Fruit fly (Drosophila melanogaster) whole organism, embryonic: ENCODE results near the gene CG7377.

Experiments
- CG10147 ChIP-seq: fragments of 200-800 bp; sonication (Bioruptor generic); optimal IDR thresholded peaks from 2 replicates; lab custom pipeline; 2019; ENCODE audit warnings: missing biosample characterization, mild to moderate bottlenecking, missing genetic modification characterization, moderate library complexity
- CG1024 ChIP-seq: fragments of 200-800 bp; sonication (Bioruptor generic); IDR thresholded peaks from 2 replicates; pipeline ENCODE4 v1.3.6; 2022; ENCODE audit warnings: missing biosample characterization, missing genetic modification characterization
- CG10462 ChIP-seq: fragments of 200-800 bp; sonication (Bioruptor generic); optimal IDR thresholded peaks from 2 replicates; lab custom pipeline; 2016; ENCODE audit warnings: missing biosample characterization, missing genetic modification characterization
- CG10543 ChIP-seq: fragments of 200-800 bp; sonication (Bioruptor generic); optimal IDR thresholded peaks from 3 replicates; lab custom pipeline; 2017; ENCODE audit warnings: missing biosample characterization, mild to moderate bottlenecking, missing genetic modification characterization, moderate library complexity
- CG11247 ChIP-seq: fragments of 200-800 bp; sonication (Bioruptor generic); IDR thresholded peaks from 2 replicates; pipeline ENCODE4 v1.3.6; 2022; ENCODE audit warnings: missing biosample characterization, missing genetic modification characterization
- CG13123 ChIP-seq: fragments of 200-800 bp; sonication (Bioruptor generic); optimal IDR thresholded peaks from 2 replicates; lab custom pipeline; 2016; ENCODE audit warnings: missing biosample characterization, missing genetic modification characterization
- CG1602 ChIP-seq: fragments of 200-800 bp; sonication (Bioruptor generic); optimal IDR thresholded peaks from 3 replicates; lab custom pipeline; 2016; ENCODE audit warnings: missing biosample characterization, missing genetic modification characterization
- CG2875 ChIP-seq: fragments of 200-800 bp; sonication (Bioruptor generic); optimal IDR thresholded peaks from 2 replicates; lab custom pipeline; 2017; ENCODE audit warnings: missing biosample characterization, mild to moderate bottlenecking, missing genetic modification characterization, missing genetic modification reagents
- CG31388 ChIP-seq: fragments of 200-800 bp; sonication (Bioruptor generic); optimal IDR thresholded peaks from 2 replicates; lab custom pipeline; 2016; ENCODE audit warnings: missing biosample characterization, missing genetic modification characterization
- CG4730 ChIP-seq: fragments of 200-800 bp; sonication (Bioruptor generic); IDR thresholded peaks from 2 replicates; pipeline ENCODE4 v1.3.6; 2022; ENCODE audit warnings: missing biosample characterization, missing genetic modification characterization
- CG5245 ChIP-seq: fragments of 200-800 bp; sonication (Bioruptor generic); optimal IDR thresholded peaks from 3 replicates; lab custom pipeline; 2016; ENCODE audit warnings: missing biosample characterization, missing genetic modification characterization
- CG7357 ChIP-seq: fragments of 200-800 bp; sonication (Bioruptor generic); IDR thresholded peaks from 3 replicates; pipeline ENCODE4 v1.3.6; 2022; ENCODE audit warnings: missing biosample characterization, missing genetic modification characterization
- CG7963 ChIP-seq: fragments of 200-800 bp; sonication (Bioruptor generic); IDR thresholded peaks from 3 replicates; pipeline ENCODE4 v1.3.6; 2022; ENCODE audit warnings: missing biosample characterization, missing genetic modification characterization; ENCODE audit not compliant: partially characterized antibody
- CHES-1-like ChIP-seq: fragments of 200-800 bp; sonication (Bioruptor generic); optimal IDR thresholded peaks from 2 replicates; lab custom pipeline; 2016; ENCODE audit warnings: missing biosample characterization, missing genetic modification characterization
- CkIIα-i1 ChIP-seq: fragments of 200-800 bp; sonication (Bioruptor generic); IDR thresholded peaks from 2 replicates; pipeline ENCODE4 v1.3.6; 2022; ENCODE audit warnings: missing biosample characterization, missing genetic modification characterization
- CoRest ChIP-seq: fragments of 200-800 bp; sonication (Bioruptor generic); optimal IDR thresholded peaks from 3 replicates; lab custom pipeline; 2018; ENCODE audit warnings: missing biosample characterization, mild to moderate bottlenecking, missing genetic modification characterization, moderate library complexity
- Dip3 ChIP-seq: fragments of 200-800 bp; sonication (Bioruptor generic); optimal IDR thresholded peaks from 3 replicates; lab custom pipeline; 2016; ENCODE audit warnings: missing biosample characterization, missing genetic modification characterization
- Drgx ChIP-seq: fragments of 200-800 bp; sonication (Bioruptor generic); IDR thresholded peaks from 2 replicates; pipeline ENCODE4 v1.3.6; 2022; ENCODE audit warnings: missing biosample characterization, missing genetic modification characterization
- HHEX ChIP-seq: fragments of 200-800 bp; sonication (Bioruptor generic); optimal IDR thresholded peaks from 3 replicates; lab custom pipeline; 2017; ENCODE audit warnings: missing biosample characterization, mild to moderate bottlenecking, missing genetic modification characterization, missing genetic modification reagents
- HmgZ ChIP-seq: fragments of 200-800 bp; sonication (Bioruptor generic); optimal IDR thresholded peaks from 2 replicates; lab custom pipeline; 2018; ENCODE audit warnings: missing biosample characterization, mild to moderate bottlenecking, missing genetic modification characterization
- Hmx ChIP-seq: fragments of 200-800 bp; sonication (Bioruptor generic); optimal IDR thresholded peaks from 2 replicates; lab custom pipeline; 2016; ENCODE audit warnings: missing biosample characterization, missing genetic modification characterization
- Hr78 ChIP-seq, 2 experiments: fragments of 200-800 bp in 1 of 2; fragments of >200 bp in 1 of 2; sonication (Bioruptor generic) in 1 of 2; optimal IDR thresholded peaks; 2 replicates each; lab custom pipeline; 2017 to 2019; ENCODE audit warnings: missing biosample characterization in 2 of 2, missing genetic modification characterization in 2 of 2, mild to moderate bottlenecking in 1 of 2, moderate library complexity in 1 of 2
- NC2β ChIP-seq: fragments of 200-800 bp; sonication (Bioruptor generic); optimal IDR thresholded peaks from 2 replicates; lab custom pipeline; 2016; ENCODE audit warnings: missing biosample characterization, missing genetic modification characterization
- Nf-YB ChIP-seq: fragments of 200-800 bp; sonication (Bioruptor generic); optimal IDR thresholded peaks from 3 replicates; lab custom pipeline; 2019; ENCODE audit warnings: missing biosample characterization, mild to moderate bottlenecking, missing genetic modification characterization, moderate library complexity
- NfI ChIP-seq: fragments of 200-800 bp; sonication (Bioruptor generic); optimal IDR thresholded peaks from 3 replicates; lab custom pipeline; 2018; ENCODE audit warnings: missing biosample characterization, mild to moderate bottlenecking, missing genetic modification characterization, moderate library complexity
- ac ChIP-seq: fragments of 200-800 bp; sonication (Bioruptor generic); optimal IDR thresholded peaks from 3 replicates; lab custom pipeline; 2017; ENCODE audit warnings: missing biosample characterization, mild to moderate bottlenecking, missing genetic modification characterization
- chif ChIP-seq, 2 experiments: fragments of 200-800 bp; sonication (Bioruptor generic); optimal IDR thresholded peaks; 3 replicates each; lab custom pipeline; 2016; ENCODE audit warnings: missing biosample characterization in 2 of 2, missing genetic modification characterization in 2 of 2
- crc ChIP-seq: fragments of 200-800 bp; sonication (Bioruptor generic); optimal IDR thresholded peaks from 2 replicates; lab custom pipeline; 2016; ENCODE audit warnings: missing biosample characterization, missing genetic modification characterization
- crp ChIP-seq, 2 experiments: fragments of 200-800 bp; sonication (Bioruptor generic); optimal IDR thresholded peaks; 2 replicates in 1 of 2; 3 replicates in 1 of 2; lab custom pipeline; 2017; ENCODE audit warnings: missing biosample characterization in 2 of 2, missing genetic modification characterization in 2 of 2, mild to moderate bottlenecking in 1 of 2, moderate library complexity in 1 of 2
- cwo ChIP-seq: fragments of 200-800 bp; sonication (Bioruptor generic); optimal IDR thresholded peaks from 3 replicates; lab custom pipeline; 2017; ENCODE audit warnings: missing biosample characterization, missing genetic modification characterization, mild to moderate bottlenecking, moderate library complexity, missing genetic modification reagents
- ewg ChIP-seq: fragments of 200-800 bp; sonication (Bioruptor generic); optimal IDR thresholded peaks from 3 replicates; lab custom pipeline; 2017; ENCODE audit warnings: mild to moderate bottlenecking, missing biosample characterization, missing genetic modification reagents, missing genetic modification characterization
- exex ChIP-seq: fragments of 200-800 bp; sonication (Bioruptor generic); optimal IDR thresholded peaks from 4 replicates; lab custom pipeline; 2018; ENCODE audit warnings: missing biosample characterization, mild to moderate bottlenecking, missing genetic modification characterization, moderate library complexity
- fd64A ChIP-seq: fragments of 200-800 bp; sonication (Bioruptor generic); optimal IDR thresholded peaks from 3 replicates; lab custom pipeline; 2018; ENCODE audit warnings: missing biosample characterization, mild to moderate bottlenecking, missing genetic modification characterization
- ftz-f1 ChIP-seq: fragments of 200-800 bp; sonication (Bioruptor generic); optimal IDR thresholded peaks from 2 replicates; lab custom pipeline; 2016; ENCODE audit warnings: missing biosample characterization, missing genetic modification characterization
- gcm ChIP-seq: fragments of 200-800 bp; sonication (Bioruptor generic); optimal IDR thresholded peaks from 2 replicates; lab custom pipeline; 2019; ENCODE audit warnings: missing biosample characterization, mild to moderate bottlenecking, missing genetic modification characterization, moderate library complexity
- jing ChIP-seq: fragments of 200-800 bp; sonication (Bioruptor generic); optimal IDR thresholded peaks from 2 replicates; lab custom pipeline; 2018; ENCODE audit warnings: missing biosample characterization, mild to moderate bottlenecking, missing genetic modification characterization
- ken ChIP-seq: fragments of 200-800 bp; sonication (Bioruptor generic); IDR thresholded peaks from 3 replicates; pipeline ENCODE4 v1.3.6; 2022; ENCODE audit warnings: missing biosample characterization, missing genetic modification characterization
- lola ChIP-seq, 3 experiments: fragments of >200 bp in 2 of 3; fragments of 200-800 bp in 1 of 3; sonication (Bioruptor generic) in 1 of 3; optimal IDR thresholded peaks; 2 replicates each; lab custom pipeline; 2017 to 2019; ENCODE audit warnings: missing biosample characterization in 3 of 3, missing genetic modification characterization in 3 of 3, mild to moderate bottlenecking in 1 of 3, moderate library complexity in 1 of 3
- nerfin-1 ChIP-seq: fragments of 200-800 bp; sonication (Bioruptor generic); optimal IDR thresholded peaks from 3 replicates; lab custom pipeline; 2019; ENCODE audit warnings: missing biosample characterization, mild to moderate bottlenecking, missing genetic modification characterization, moderate library complexity
- nmo ChIP-seq: fragments of 200-800 bp; sonication (Bioruptor generic); optimal IDR thresholded peaks from 2 replicates; lab custom pipeline; 2018; ENCODE audit warnings: missing biosample characterization, mild to moderate bottlenecking, missing genetic modification characterization, moderate library complexity
- nom ChIP-seq: fragments of 200-800 bp; sonication (Bioruptor generic); optimal IDR thresholded peaks from 2 replicates; lab custom pipeline; 2017; ENCODE audit warnings: missing biosample characterization, missing genetic modification characterization, mild to moderate bottlenecking, moderate library complexity, missing genetic modification reagents
- p53 ChIP-seq: fragments of 200-800 bp; sonication (Bioruptor generic); optimal IDR thresholded peaks from 2 replicates; lab custom pipeline; 2016; ENCODE audit warnings: missing biosample characterization, missing genetic modification characterization
- seq ChIP-seq: fragments of 200-800 bp; sonication (Bioruptor generic); IDR thresholded peaks from 2 replicates; pipeline ENCODE4 v1.3.6; 2022; ENCODE audit warnings: missing biosample characterization, missing genetic modification characterization
- sisA ChIP-seq: fragments of 200-800 bp; sonication (Bioruptor generic); IDR thresholded peaks from 2 replicates; pipeline ENCODE4 v1.3.6; 2022; ENCODE audit warnings: missing biosample characterization, missing genetic modification characterization
- slp2 ChIP-seq: fragments of 200-800 bp; sonication (Bioruptor generic); optimal IDR thresholded peaks from 2 replicates; lab custom pipeline; 2016; ENCODE audit warnings: missing biosample characterization, missing genetic modification characterization
- tll ChIP-seq, 2 experiments: fragments of 200-800 bp in 1 of 2; fragments of >200 bp in 1 of 2; sonication (Bioruptor generic) in 1 of 2; optimal IDR thresholded peaks; 2 replicates each; lab custom pipeline; 2017 to 2019; ENCODE audit warnings: missing biosample characterization in 2 of 2, missing genetic modification characterization in 2 of 2, mild to moderate bottlenecking in 1 of 2, moderate library complexity in 1 of 2
- vfl ChIP-seq: fragments of 200-800 bp; sonication (Bioruptor generic); optimal IDR thresholded peaks from 2 replicates; lab custom pipeline; 2016; ENCODE audit warnings: missing biosample characterization, missing genetic modification characterization
- wek ChIP-seq: fragments of 200-800 bp; sonication (Bioruptor generic); optimal IDR thresholded peaks from 3 replicates; lab custom pipeline; 2018; ENCODE audit warnings: missing biosample characterization, mild to moderate bottlenecking, missing genetic modification characterization, moderate library complexity

CG7377 gene

DNA sequence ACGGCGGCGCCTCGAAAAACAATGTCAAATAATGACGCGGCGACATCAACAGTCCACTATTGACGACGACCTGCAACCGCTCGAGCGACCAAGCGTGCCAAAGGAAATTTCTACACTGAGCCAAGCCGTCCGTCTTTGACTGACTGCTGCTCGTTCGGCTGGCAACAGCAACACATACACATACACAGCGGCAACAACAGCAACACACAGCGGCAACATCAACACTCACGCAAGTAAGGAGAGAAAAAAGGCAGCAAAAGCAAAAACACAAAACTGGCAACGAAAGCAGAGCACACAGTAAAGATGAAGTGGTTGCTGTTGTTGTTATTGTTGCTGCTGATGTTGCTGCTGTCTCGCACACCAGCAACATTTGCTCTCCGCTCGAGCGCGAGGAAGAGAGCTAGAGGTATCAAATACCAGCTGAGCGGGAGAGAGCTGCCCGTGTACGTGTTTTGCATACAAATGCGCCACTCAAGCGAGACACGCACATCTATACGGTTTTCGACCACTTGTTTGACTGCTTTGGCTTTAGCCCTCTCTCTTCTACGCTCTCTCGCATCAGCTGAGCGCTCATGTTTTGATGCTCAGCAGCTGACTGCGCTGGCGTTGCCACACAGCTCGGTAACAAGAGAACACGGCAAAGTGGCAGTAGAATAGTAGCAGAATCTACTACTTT lies 36.4 kb upstream of the CG7377 start (continued):
- TF ChIP-seq HHEX (GFP tag; lab: Kevin White, UChicago), result no peak
- TF ChIP-seq HmgZ, result peak; percentile 86
- TF ChIP-seq p53 (GFP tag; lab: Kevin White, UChicago), result no peak
- TF ChIP-seq cwo (GFP tag; lab: Kevin White, UChicago), result peak; percentile 43
- TF ChIP-seq crc (GFP tag; lab: Kevin White, UChicago), result no peak
- no peak for TF ChIP-seq CG4730
- peak; percentile 42; the same call in 1 of the 2 replicates for TF ChIP-seq CG11247 (GFP tag; lab: Robert Waterston, UW)
- peak; percentile 4 for TF ChIP-seq nmo (GFP tag; lab: Kevin White, UChicago)
- no peak for TF ChIP-seq chif (GFP tag; optimal IDR thresholded peaks at IDR 0.05; lab: Kevin White, UChicago)
- TF ChIP-seq Dip3 (GFP tag; lab: Kevin White, UChicago), result no peak
- peak; percentile 78 for TF ChIP-seq CG10543
- no peak for TF ChIP-seq exex
- TF ChIP-seq ftz-f1 (GFP tag; lab: Kevin White, UChicago), result peak; percentile 59
- no peak for TF ChIP-seq ac (GFP tag; lab: Kevin White, UChicago)
- no peak for TF ChIP-seq CG1602
- no peak for TF ChIP-seq sisA (GFP tag; lab: Robert Waterston, UW)
- peak; percentile 1 for TF ChIP-seq NC2β
- 0 out of 2 replicates have a peak, but pooled peaks have one; percentile 6 for TF ChIP-seq CG1024
- TF ChIP-seq lola (GFP tag; optimal IDR thresholded peaks at IDR 0.05; lab: Kevin White, UChicago), result no peak
- TF ChIP-seq CG10462, result no peak
- no peak for TF ChIP-seq CG7963 (GFP tag; lab: Robert Waterston, UW)
- no peak for TF ChIP-seq CoRest (tag; lab: Kevin White, UChicago)
- peak; percentile 8 for TF ChIP-seq CHES-1-like
- peak in 1 of 2 experiments; percentile 66 for TF ChIP-seq Hr78 (GFP tag; optimal IDR thresholded peaks at IDR 0.05; lab: Kevin White, UChicago)
- TF ChIP-seq wek, result peak; percentile 1
- no peak for TF ChIP-seq CkIIα-i1 (GFP tag; lab: Robert Waterston, UW)
- peak; percentile 13 for TF ChIP-seq CG2875
- peak; percentile 47 for TF ChIP-seq Nf-YB (GFP tag; lab: Kevin White, UChicago)
- no peak for TF ChIP-seq CG31388 (GFP tag; lab: Kevin White, UChicago)
- TF ChIP-seq CG10147 (GFP tag; lab: Kevin White, UChicago), result peak; percentile 38
- TF ChIP-seq crp (GFP tag; optimal IDR thresholded peaks at IDR 0.05; lab: Kevin White, UChicago), result peak; percentile 79 to 97
- TF ChIP-seq gcm, result peak; percentile 56
- TF ChIP-seq NfI, result peak; percentile 15
- 0 out of 3 replicates have a peak, but pooled peaks have one; percentile 40 for TF ChIP-seq ken (GFP tag; lab: Robert Waterston, UW)
- TF ChIP-seq slp2 (GFP tag; lab: Kevin White, UChicago), result no peak
- no peak for TF ChIP-seq Hmx (GFP tag; lab: Kevin White, UChicago)
- no peak for TF ChIP-seq ewg (GFP tag; lab: Kevin White, UChicago)
- TF ChIP-seq vfl, result peak; percentile 29
- no peak for TF ChIP-seq jing (GFP tag; lab: Kevin White, UChicago)
- TF ChIP-seq nom (GFP tag; lab: Kevin White, UChicago), result peak; percentile 84
- TF ChIP-seq CG5245 (GFP tag; lab: Kevin White, UChicago), result no peak
- TF ChIP-seq tll (GFP tag; optimal IDR thresholded peaks at IDR 0.05; lab: Kevin White, UChicago), result no peak
- peak; percentile 71 for TF ChIP-seq Drgx (GFP tag; lab: Robert Waterston, UW)
- peak; percentile 6 for TF ChIP-seq fd64A (GFP tag; lab: Kevin White, UChicago)
- peak; percentile 69 for TF ChIP-seq nerfin-1 (tag; lab: Kevin White, UChicago)
- TF ChIP-seq CG13123 (GFP tag; lab: Kevin White, UChicago), result no peak
- no peak for TF ChIP-seq seq (GFP tag; lab: Robert Waterston, UW)
- no peak for TF ChIP-seq CG7357 (GFP tag; lab: Robert Waterston, UW)
